Fruit fly (Drosophila melanogaster): ENCODE measurements around the gene Ubc2.

The Ubc2 gene

DNA sequence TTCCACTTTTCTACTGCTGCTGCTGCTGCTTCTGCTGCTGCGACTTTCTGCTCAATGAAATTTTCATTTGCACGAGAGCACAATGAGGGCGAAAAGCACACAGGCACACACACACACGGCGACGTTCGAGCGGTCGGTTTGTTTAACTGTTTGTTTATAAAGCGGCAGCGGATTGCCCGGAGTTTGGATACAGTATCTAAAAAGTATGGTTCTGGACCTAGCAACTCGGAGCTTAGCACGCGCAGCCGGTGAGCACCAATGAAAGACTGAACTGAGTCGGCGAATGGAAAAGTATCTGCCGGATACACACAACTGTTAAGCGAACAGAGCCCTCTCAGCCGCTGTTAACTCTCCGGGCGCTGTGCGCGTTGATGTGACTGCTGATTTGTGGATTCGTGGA, 11.8 kb downstream of the Ubc2 start, which contains the start of gene CG17124 (continued):
- TF ChIP-seq Bdp1 (GFP tag; optimal IDR thresholded peaks at IDR 0.05) (no peak), emc (GFP tag; optimal IDR thresholded peaks at IDR 0.05) (no peak), CG32772 (GFP tag; IDR thresholded peaks at IDR 0.05) (no peak), yki (optimal IDR thresholded peaks at IDR 0.05) (no peak), phol (tag; optimal IDR thresholded peaks at IDR 0.05) (no peak), CG7271 (tag; optimal IDR thresholded peaks at IDR 0.05) (no peak), Sry-β (GFP tag; optimal IDR thresholded peaks at IDR 0.05) (no peak), sisA (GFP tag; IDR thresholded peaks at IDR 0.05) (no peak), CG4328 (GFP tag; optimal IDR thresholded peaks at IDR 0.05) (no peak), da (GFP tag; optimal IDR thresholded peaks at IDR 0.05) (no peak), CG3065 (GFP tag; optimal IDR thresholded peaks at IDR 0.05) (no peak), CG2712 (tag; optimal IDR thresholded peaks at IDR 0.05) (peak; percentile 19), prd (optimal IDR thresholded peaks at IDR 0.05) (no peak), prd (GFP tag; IDR thresholded peaks at IDR 0.05) (no peak), CG13424 (tag; optimal IDR thresholded peaks at IDR 0.05) (no peak), Dbx (GFP tag; IDR thresholded peaks at IDR 0.05) (peak; percentile 62; the same call in 1 of the 3 replicates), zf30C (GFP tag; optimal IDR thresholded peaks at IDR 0.05) (no peak), HmgZ (tag; optimal IDR thresholded peaks at IDR 0.05) (peak; percentile 46), seq (GFP tag; IDR thresholded peaks at IDR 0.05) (no peak), zen (tag; optimal IDR thresholded peaks at IDR 0.05) (no peak), pita (GFP tag; optimal IDR thresholded peaks at IDR 0.05) (no peak), fd96Cb (tag; optimal IDR thresholded peaks at IDR 0.05) (no peak), CG9437 (GFP tag; optimal IDR thresholded peaks at IDR 0.05) (no peak), dmrt11E (tag; optimal IDR thresholded peaks at IDR 0.05) (no peak), gsb-n (tag; optimal IDR thresholded peaks at IDR 0.05) (no peak), ems (GFP tag; optimal IDR thresholded peaks at IDR 0.05) (no peak), hbn (GFP tag; IDR thresholded peaks at IDR 0.05; ENCODE audit: partially characterized antibody) (no peak), al (GFP tag; IDR thresholded peaks at IDR 0.05) (no peak), CG15514 (GFP tag; optimal IDR thresholded peaks at IDR 0.05) (peak; percentile 43), CHES-1-like (GFP tag; optimal IDR thresholded peaks at IDR 0.05) (no peak), ase (GFP tag; IDR thresholded peaks at IDR 0.05) (no peak), lola (GFP tag; optimal IDR thresholded peaks at IDR 0.05) (no peak), Pdp1 (GFP tag; optimal IDR thresholded peaks at IDR 0.05) (no peak), Dll (GFP tag; IDR thresholded peaks at IDR 0.05; ENCODE audit: partially characterized antibody) (no peak), mld (GFP tag; IDR thresholded peaks at IDR 0.05; ENCODE audit: partially characterized antibody) (0 out of 3 replicates have a peak, but pooled peaks have one; percentile 10), YL-1 (GFP tag; optimal IDR thresholded peaks at IDR 0.05) (peak; percentile 7), nerfin-2 (GFP tag; IDR thresholded peaks at IDR 0.05; ENCODE audit: partially characterized antibody) (no peak), Awh (GFP tag; IDR thresholded peaks at IDR 0.05) (peak; percentile 67), CG10431 (GFP tag; optimal IDR thresholded peaks at IDR 0.05) (no peak), Nf-YB (GFP tag; optimal IDR thresholded peaks at IDR 0.05) (no peak), CG11093 (GFP tag; IDR thresholded peaks at IDR 0.05) (no peak), trem (tag; optimal IDR thresholded peaks at IDR 0.05) (no peak), ash1 (GFP tag; optimal IDR thresholded peaks at IDR 0.05) (no peak), Abd-B (GFP tag; optimal IDR thresholded peaks at IDR 0.05) (no peak), CG16779 (GFP tag; IDR thresholded peaks at IDR 0.05) (no peak), CG3726 (GFP tag; IDR thresholded peaks at IDR 0.05) (no peak), gfzf (GFP tag; optimal IDR thresholded peaks at IDR 0.05) (no peak), CTCF (GFP tag; optimal IDR thresholded peaks at IDR 0.05) (no peak), E2f1 (GFP tag; IDR thresholded peaks at IDR 0.05) (no peak), gcm (GFP tag; optimal IDR thresholded peaks at IDR 0.05) (peak; percentile 15), CG7786 (GFP tag; optimal IDR thresholded peaks at IDR 0.05) (no peak), CG10565 (GFP tag; optimal IDR thresholded peaks at IDR 0.05) (no peak)

All from whole organism, embryonic.